Worm (Caenorhabditis elegans) whole organism, midembryonic: ENCODE data around the gene srg-58.

ENCODE experiments used
- T22C8.4 ChIP-seq: fragments of 200-800 bp; sonication (Bioruptor generic); IDR thresholded peaks from 2 replicates; pipeline ENCODE4 v1.3.6; 2022; ENCODE audit warnings: missing genetic modification characterization, missing compliant biosample characterization
- flt-1 ChIP-seq: fragments of 200-800 bp; sonication (Bioruptor generic); IDR thresholded peaks from 2 replicates; pipeline ENCODE4 v1.3.6; 2022; ENCODE audit warnings: missing genetic modification characterization, missing compliant biosample characterization
- tab-1 ChIP-seq: fragments of 200-800 bp; sonication (Bioruptor generic); IDR thresholded peaks from 2 replicates; pipeline ENCODE4 v1.3.6; 2022; ENCODE audit warnings: missing genetic modification characterization, missing compliant biosample characterization
- ztf-23 ChIP-seq: fragments of 200-800 bp; sonication (Bioruptor generic); IDR thresholded peaks from 2 replicates; pipeline ENCODE4 v1.3.6; 2022; ENCODE audit warnings: missing genetic modification reagents, missing genetic modification characterization, missing compliant biosample characterization

ce11 chrV:2722555-2722954, 36.8 kb downstream of the srg-58 start, which contains the start of gene srg-60:
- TF ChIP-seq flt-1 (GFP tag; lab: Robert Waterston, UW) (no peak), T22C8.4 (no peak), ztf-23 (no peak), tab-1 (GFP tag; lab: Robert Waterston, UW) (no peak)
